Fruit fly (Drosophila melanogaster) whole organism, embryonic: ENCODE data around the gene CG43954.

Experiments used
- Awh ChIP-seq: fragments of 200-800 bp; sonication (Bioruptor generic); IDR thresholded peaks from 2 replicates; pipeline ENCODE4, ENCODE4 v1.3.6; 2022; ENCODE audit warnings: missing biosample characterization, missing genetic modification characterization
- CG10147 ChIP-seq: fragments of 200-800 bp; sonication (Bioruptor generic); optimal IDR thresholded peaks from 2 replicates; lab custom pipeline; 2019; ENCODE audit warnings: missing biosample characterization, mild to moderate bottlenecking, missing genetic modification characterization, moderate library complexity
- CG1024 ChIP-seq: fragments of 200-800 bp; sonication (Bioruptor generic); IDR thresholded peaks from 2 replicates; pipeline ENCODE4 v1.3.6; 2022; ENCODE audit warnings: missing biosample characterization, missing genetic modification characterization
- CG10366 ChIP-seq: fragments of 200-800 bp; sonication (Bioruptor generic); IDR thresholded peaks from 2 replicates; pipeline ENCODE4 v1.3.6; 2022; ENCODE audit warnings: missing biosample characterization, missing genetic modification characterization
- CG11093 ChIP-seq: fragments of 200-800 bp; sonication (Bioruptor generic); IDR thresholded peaks from 3 replicates; pipeline ENCODE4 v1.3.6; 2022; ENCODE audit warnings: missing biosample characterization, missing genetic modification characterization
- CG12104 ChIP-seq: fragments of 200-800 bp; sonication (Bioruptor generic); optimal IDR thresholded peaks from 3 replicates; lab custom pipeline; 2016; ENCODE audit warnings: missing biosample characterization, missing genetic modification characterization
- CG12299 ChIP-seq: fragments of 200-800 bp; sonication (Bioruptor generic); optimal IDR thresholded peaks from 2 replicates; lab custom pipeline; 2018; ENCODE audit warnings: missing biosample characterization, mild to moderate bottlenecking, missing genetic modification characterization
- CG12744 ChIP-seq: fragments of 200-800 bp; sonication (Bioruptor generic); optimal IDR thresholded peaks from 2 replicates; lab custom pipeline; 2016; ENCODE audit warnings: missing biosample characterization, missing genetic modification characterization
- CG13123 ChIP-seq: fragments of 200-800 bp; sonication (Bioruptor generic); optimal IDR thresholded peaks from 2 replicates; lab custom pipeline; 2016; ENCODE audit warnings: missing biosample characterization, missing genetic modification characterization
- CG13894 ChIP-seq: fragments of 200-800 bp; sonication (Bioruptor generic); optimal IDR thresholded peaks from 3 replicates; lab custom pipeline; 2018; ENCODE audit warnings: missing biosample characterization, mild to moderate bottlenecking, missing genetic modification characterization, moderate library complexity
- CG1529 ChIP-seq: fragments of 200-800 bp; sonication (Bioruptor generic); optimal IDR thresholded peaks from 3 replicates; lab custom pipeline; 2018; ENCODE audit warnings: missing biosample characterization, missing genetic modification characterization
- CG18262 ChIP-seq: fragments of 200-800 bp; optimal IDR thresholded peaks from 3 replicates; lab custom pipeline; 2019; ENCODE audit warnings: missing biosample characterization, mild to moderate bottlenecking, missing genetic modification characterization, moderate library complexity
- CG32767 ChIP-seq: fragments of 200-800 bp; sonication (Bioruptor generic); IDR thresholded peaks from 2 replicates; pipeline ENCODE4 v1.3.6; 2022; ENCODE audit warnings: missing biosample characterization, missing genetic modification characterization
- CG3281 ChIP-seq: fragments of 200-800 bp; sonication (Bioruptor generic); optimal IDR thresholded peaks from 3 replicates; lab custom pipeline; 2017; ENCODE audit warnings: missing biosample characterization, mild to moderate bottlenecking, missing genetic modification characterization
- CG4707 ChIP-seq: fragments of 200-800 bp; sonication (Bioruptor generic); optimal IDR thresholded peaks from 2 replicates; lab custom pipeline; 2018; ENCODE audit warnings: missing biosample characterization, mild to moderate bottlenecking, missing genetic modification characterization, moderate library complexity
- CG7357 ChIP-seq: fragments of 200-800 bp; sonication (Bioruptor generic); IDR thresholded peaks from 3 replicates; pipeline ENCODE4 v1.3.6; 2022; ENCODE audit warnings: missing biosample characterization, missing genetic modification characterization
- CG8478 ChIP-seq: fragments of >200 bp; optimal IDR thresholded peaks from 2 replicates; lab custom pipeline; 2018
- CG9215 ChIP-seq: fragments of 200-800 bp; sonication (Bioruptor generic); IDR thresholded peaks from 2 replicates; pipeline ENCODE4 v1.3.6; 2022; ENCODE audit warnings: missing biosample characterization, missing genetic modification characterization
- D19A ChIP-seq: fragments of 200-800 bp; optimal IDR thresholded peaks from 3 replicates; lab custom pipeline; 2019; ENCODE audit warnings: missing biosample characterization, mild to moderate bottlenecking, missing genetic modification characterization, moderate library complexity
- Dbx ChIP-seq: fragments of 200-800 bp; sonication (Bioruptor generic); IDR thresholded peaks from 3 replicates; pipeline ENCODE4 v1.3.6; 2022; ENCODE audit warnings: missing biosample characterization, missing genetic modification characterization
- Dek ChIP-seq: fragments of 200-800 bp; sonication (Bioruptor generic); optimal IDR thresholded peaks from 3 replicates; lab custom pipeline; 2019; ENCODE audit warnings: missing biosample characterization, mild to moderate bottlenecking, missing genetic modification characterization, moderate library complexity
- Dref ChIP-seq: fragments of 200-800 bp; sonication (Bioruptor generic); IDR thresholded peaks from 2 replicates; pipeline ENCODE4 v1.3.6; 2022; ENCODE audit warnings: missing biosample characterization, missing genetic modification characterization
- GATAe ChIP-seq: fragments of 200-800 bp; sonication (Bioruptor generic); conservative IDR thresholded peaks from 2 replicates; pipeline ENCODE4 v1.3.6; 2022; ENCODE audit warnings: missing biosample characterization, missing genetic modification characterization
- Hand ChIP-seq: fragments of 200-800 bp; sonication (Bioruptor generic); optimal IDR thresholded peaks from 2 replicates; lab custom pipeline; 2017; ENCODE audit warnings: mild to moderate bottlenecking, missing biosample characterization, missing genetic modification reagents, missing genetic modification characterization
- MESR4 ChIP-seq: fragments of 200-800 bp; sonication (Bioruptor generic); optimal IDR thresholded peaks from 2 replicates; lab custom pipeline; 2018; ENCODE audit warnings: missing biosample characterization, mild to moderate bottlenecking, missing genetic modification characterization, moderate library complexity
- Med ChIP-seq: fragments of 200-800 bp; sonication (Bioruptor generic); peaks from one replicate; lab custom pipeline; 2016; ENCODE audit warnings: missing biosample characterization, missing genetic modification characterization, mild to moderate bottlenecking, inconsistent platforms, moderate library complexity
- NC2β ChIP-seq: fragments of 200-800 bp; sonication (Bioruptor generic); optimal IDR thresholded peaks from 2 replicates; lab custom pipeline; 2016; ENCODE audit warnings: missing biosample characterization, missing genetic modification characterization
- Neu2 ChIP-seq: fragments of 200-800 bp; sonication (Bioruptor generic); optimal IDR thresholded peaks from 3 replicates; lab custom pipeline; 2016; ENCODE audit warnings: missing biosample characterization, missing genetic modification characterization, borderline replicate concordance
- Sox100B ChIP-seq: fragments of 200-800 bp; sonication (Bioruptor generic); optimal IDR thresholded peaks from 3 replicates; lab custom pipeline; 2018; ENCODE audit warnings: missing biosample characterization, mild to moderate bottlenecking, missing genetic modification characterization
- Trl ChIP-seq, 3 experiments: fragments of >200 bp in 2 of 3; fragments of 200-800 bp in 1 of 3; sonication (Bioruptor generic) in 1 of 3; optimal IDR thresholded peaks; 2 replicates in 1 of 3; 3 replicates in 2 of 3; lab custom pipeline; 2016 to 2017; ENCODE audit warnings: missing biosample characterization in 1 of 3, missing genetic modification characterization in 1 of 3
- ac ChIP-seq: fragments of 200-800 bp; sonication (Bioruptor generic); optimal IDR thresholded peaks from 3 replicates; lab custom pipeline; 2017; ENCODE audit warnings: missing biosample characterization, mild to moderate bottlenecking, missing genetic modification characterization
- aop ChIP-seq: fragments of 200-800 bp; sonication (Bioruptor generic); IDR thresholded peaks from 2 replicates; pipeline ENCODE4 v1.3.6; 2022; ENCODE audit warnings: missing biosample characterization, missing genetic modification characterization
- ap ChIP-seq: fragments of 200-800 bp; sonication (Bioruptor generic); IDR thresholded peaks from 2 replicates; pipeline ENCODE4 v1.3.6; 2022; ENCODE audit warnings: missing biosample characterization, missing genetic modification characterization
- dmrt99B ChIP-seq: fragments of 200-800 bp; sonication (Bioruptor generic); optimal IDR thresholded peaks from 2 replicates; lab custom pipeline; 2018; ENCODE audit warnings: missing biosample characterization, mild to moderate bottlenecking, missing genetic modification characterization, moderate library complexity
- gro ChIP-seq: fragments of 200-800 bp; sonication (Bioruptor generic); optimal IDR thresholded peaks from 2 replicates; lab custom pipeline; 2016; ENCODE audit warnings: missing biosample characterization, missing genetic modification characterization
- gsb ChIP-seq: fragments of 200-800 bp; sonication (Bioruptor generic); IDR thresholded peaks from 2 replicates; pipeline ENCODE4 v1.3.6; 2022; ENCODE audit warnings: missing biosample characterization, missing genetic modification characterization
- hb ChIP-seq: fragments of 200-800 bp; sonication (Bioruptor generic); IDR thresholded peaks from 3 replicates; pipeline ENCODE4 v1.3.6; 2022; ENCODE audit warnings: missing biosample characterization, missing genetic modification characterization; ENCODE audit not compliant: partially characterized antibody
- hkb ChIP-seq, 2 experiments: fragments of 200-800 bp in 1 of 2; fragments of >200 bp in 1 of 2; sonication (Bioruptor generic) in 1 of 2; IDR thresholded peaks in 1 of 2; optimal IDR thresholded peaks in 1 of 2; 2 replicates each; pipeline versions ENCODE4 v1.3.6 to Lab custom; 2017 to 2022; ENCODE audit warnings: missing biosample characterization in 1 of 2, missing genetic modification characterization in 1 of 2
- inv ChIP-seq: fragments of 200-800 bp; sonication (Bioruptor generic); IDR thresholded peaks from 2 replicates; pipeline ENCODE4 v1.3.6; 2022; ENCODE audit warnings: missing biosample characterization, missing genetic modification characterization; ENCODE audit not compliant: partially characterized antibody
- knrl ChIP-seq: fragments of 200-800 bp; sonication (Bioruptor generic); IDR thresholded peaks from 3 replicates; pipeline ENCODE4 v1.3.6; 2022; ENCODE audit warnings: missing biosample characterization, missing genetic modification characterization; ENCODE audit not compliant: partially characterized antibody
- lmd ChIP-seq: fragments of 200-800 bp; sonication (Bioruptor generic); IDR thresholded peaks from 2 replicates; pipeline ENCODE4 v1.3.6; 2022; ENCODE audit warnings: missing biosample characterization, missing genetic modification characterization
- maf-S ChIP-seq: fragments of 200-800 bp; sonication (Bioruptor generic); optimal IDR thresholded peaks from 2 replicates; lab custom pipeline; 2016; ENCODE audit warnings: missing biosample characterization, missing genetic modification characterization
- nau ChIP-seq: fragments of 200-800 bp; sonication (Bioruptor generic); optimal IDR thresholded peaks from 3 replicates; lab custom pipeline; 2017; ENCODE audit warnings: missing biosample characterization, mild to moderate bottlenecking, missing genetic modification characterization, missing genetic modification reagents
- sim ChIP-seq: fragments of 200-800 bp; sonication (Bioruptor generic); IDR thresholded peaks from 2 replicates; pipeline ENCODE4 v1.3.6; 2022; ENCODE audit warnings: missing biosample characterization, missing genetic modification characterization
- sisA ChIP-seq: fragments of 200-800 bp; sonication (Bioruptor generic); IDR thresholded peaks from 2 replicates; pipeline ENCODE4 v1.3.6; 2022; ENCODE audit warnings: missing biosample characterization, missing genetic modification characterization
- slp2 ChIP-seq: fragments of 200-800 bp; sonication (Bioruptor generic); optimal IDR thresholded peaks from 2 replicates; lab custom pipeline; 2016; ENCODE audit warnings: missing biosample characterization, missing genetic modification characterization
- tin ChIP-seq: fragments of 200-800 bp; sonication (Bioruptor generic); optimal IDR thresholded peaks from 3 replicates; lab custom pipeline; 2016; ENCODE audit warnings: missing biosample characterization, missing genetic modification characterization
- tll ChIP-seq, 2 experiments: fragments of 200-800 bp in 1 of 2; fragments of >200 bp in 1 of 2; sonication (Bioruptor generic) in 1 of 2; optimal IDR thresholded peaks; 2 replicates each; lab custom pipeline; 2017 to 2019; ENCODE audit warnings: missing biosample characterization in 2 of 2, missing genetic modification characterization in 2 of 2, mild to moderate bottlenecking in 1 of 2, moderate library complexity in 1 of 2

The CG43954 gene

dm6 chr3L:16711430-16712228 is at the start of gene CG43954, which contains the start of the genes Lasp and Dab (continued):
- TF ChIP-seq dmrt99B (tag; lab: Kevin White, UChicago), result peak; percentile 9
- TF ChIP-seq CG12299, result no peak
- no peak for TF ChIP-seq Sox100B (GFP tag; lab: Kevin White, UChicago)
- TF ChIP-seq Dbx (GFP tag; lab: Robert Waterston, UW), result peak; percentile 26; the same call in 1 of the 3 replicates
- TF ChIP-seq CG11093 (GFP tag; lab: Robert Waterston, UW), result no peak
- no peak for TF ChIP-seq sim (GFP tag; lab: Robert Waterston, UW)
- no peak for TF ChIP-seq Neu2
- TF ChIP-seq NC2β (GFP tag; lab: Kevin White, UChicago), result no peak
- no peak; the same call in 2 of the 3 replicates for TF ChIP-seq hb
- TF ChIP-seq GATAe (GFP tag; lab: Robert Waterston, UW), result no peak
- TF ChIP-seq Med (GFP tag; lab: Kevin White, UChicago), result peak; percentile 89
- TF ChIP-seq CG13123 (GFP tag; lab: Kevin White, UChicago), result peak; percentile 2
- TF ChIP-seq ac, result peak; percentile 18
- peak; percentile 3 for TF ChIP-seq CG10147 (GFP tag; lab: Kevin White, UChicago)
- TF ChIP-seq nau (GFP tag; lab: Kevin White, UChicago), result peak; percentile 36
- no peak for TF ChIP-seq Dek (tag; lab: Kevin White, UChicago)
- TF ChIP-seq gsb (GFP tag; lab: Robert Waterston, UW), result no peak
- TF ChIP-seq sisA (GFP tag; lab: Robert Waterston, UW), result no peak
- peak; percentile 17; the same call in 1 of the 2 replicates for TF ChIP-seq CG10366
- peak; percentile 42 for TF ChIP-seq CG4707
- peak; percentile 29 for TF ChIP-seq tin
- TF ChIP-seq knrl (GFP tag; lab: Robert Waterston, UW), result peak; percentile 47; the same call in 2 of the 3 replicates
- TF ChIP-seq CG8478 (lab: Kevin White, UChicago), result no peak
- no peak for TF ChIP-seq Hand
- TF ChIP-seq MESR4 (GFP tag; lab: Kevin White, UChicago), result peak; percentile 44
- no peak for TF ChIP-seq D19A (tag; lab: Kevin White, UChicago)
- 0 out of 2 replicates have a peak, but pooled peaks have one; percentile 7 for TF ChIP-seq inv (GFP tag; lab: Robert Waterston, UW)
- TF ChIP-seq CG1024 (GFP tag; lab: Robert Waterston, UW), result no peak
- no peak for TF ChIP-seq hkb (optimal IDR thresholded peaks at IDR 0.05; lab: Kevin White, UChicago)
- peak; percentile 12; the same call in 1 of the 2 replicates for TF ChIP-seq hkb (GFP tag; IDR thresholded peaks at IDR 0.05; lab: Robert Waterston, UW)
- peak; percentile 56 for TF ChIP-seq gro (GFP tag; lab: Kevin White, UChicago)
- no peak for TF ChIP-seq tll (GFP tag; optimal IDR thresholded peaks at IDR 0.05; lab: Kevin White, UChicago)
- TF ChIP-seq ap (GFP tag; lab: Robert Waterston, UW), result 0 out of 2 replicates have a peak, but pooled peaks have one; percentile 13
- TF ChIP-seq CG18262 (tag; lab: Kevin White, UChicago), result peak; percentile 24
- no peak for TF ChIP-seq slp2
- peak; percentile 77 for TF ChIP-seq Dref (GFP tag; lab: Robert Waterston, UW)
- no peak for TF ChIP-seq CG7357
- peak; percentile 36 for TF ChIP-seq CG12744 (GFP tag; lab: Kevin White, UChicago)
- TF ChIP-seq CG12104 (GFP tag; lab: Kevin White, UChicago), result no peak
- no peak for TF ChIP-seq CG9215 (GFP tag; lab: Robert Waterston, UW)
- TF ChIP-seq CG13894 (tag; lab: Kevin White, UChicago), result peak; percentile 43
- no peak for TF ChIP-seq CG3281
- TF ChIP-seq aop (GFP tag; lab: Robert Waterston, UW), result no peak
- no peak for TF ChIP-seq lmd (GFP tag; lab: Robert Waterston, UW)
- no peak for TF ChIP-seq Trl (optimal IDR thresholded peaks at IDR 0.05; lab: Kevin White, UChicago)
- no peak for TF ChIP-seq Trl (GFP tag; optimal IDR thresholded peaks at IDR 0.05; lab: Kevin White, UChicago)
- peak; percentile 9; the same call in 1 of the 2 replicates for TF ChIP-seq Awh (GFP tag; lab: Robert Waterston, UW)
- TF ChIP-seq maf-S (GFP tag; lab: Kevin White, UChicago), result no peak
- no peak for TF ChIP-seq CG32767 (GFP tag; lab: Robert Waterston, UW)
- TF ChIP-seq CG1529 (GFP tag; lab: Kevin White, UChicago), result no peak
